Fruit fly (Drosophila melanogaster) Kc167 (cell line): ENCODE measurements around the gene MetRS-m.

Source experiments
- Myc ChIP-seq: fragments of >200 bp; optimal IDR thresholded peaks from 2 replicates; lab custom pipeline; 2017; ENCODE audit warnings: missing external identifiers
- Sin3A ChIP-seq: fragments of >200 bp; optimal IDR thresholded peaks from 2 replicates; lab custom pipeline; 2018; ENCODE audit warnings: missing external identifiers
- h ChIP-seq: fragments of >200 bp; optimal IDR thresholded peaks from 3 replicates; lab custom pipeline; 2018; ENCODE audit warnings: missing external identifiers
- insv ChIP-seq: fragments of >200 bp; optimal IDR thresholded peaks from 3 replicates; lab custom pipeline; 2018; ENCODE audit warnings: missing external identifiers
- psq ChIP-seq: fragments of >200 bp; optimal IDR thresholded peaks from 2 replicates; lab custom pipeline; 2017; ENCODE audit warnings: missing external identifiers
- ttk ChIP-seq: sonication (Bioruptor generic); optimal IDR thresholded peaks from 2 replicates; lab custom pipeline; 2017; ENCODE audit warnings: missing external identifiers

The MetRS-m gene

DNA sequence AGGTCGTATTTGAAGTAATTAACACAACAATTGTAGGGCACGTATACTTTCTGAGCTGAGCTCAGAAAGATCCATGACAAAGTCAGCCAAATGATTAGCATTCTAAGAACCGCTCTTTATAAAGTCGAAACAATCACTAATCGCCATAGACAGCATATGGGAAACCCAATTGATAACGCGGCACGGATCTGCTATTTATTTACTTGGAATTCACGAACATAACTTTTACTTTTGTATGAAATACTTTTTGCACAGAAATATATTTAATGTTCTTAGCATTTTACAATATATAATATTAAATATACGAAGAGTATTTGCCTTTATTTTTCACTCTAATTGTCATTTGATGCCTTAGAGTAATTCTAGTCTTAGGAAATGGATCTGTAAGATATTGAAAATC is 15.2 kb downstream of the MetRS-m start, which contains the start of gene CG43291:
CG43291 (minus strand) TSS at position 101 of the 400 bp plus-strand sequence.
- TF ChIP-seq insv (lab: Kevin White, UChicago) = no peak
- TF ChIP-seq Myc (lab: Kevin White, UChicago) = no peak
- no peak for TF ChIP-seq psq (lab: Kevin White, UChicago)
- TF ChIP-seq ttk (lab: Kevin White, UChicago) = no peak

DNA sequence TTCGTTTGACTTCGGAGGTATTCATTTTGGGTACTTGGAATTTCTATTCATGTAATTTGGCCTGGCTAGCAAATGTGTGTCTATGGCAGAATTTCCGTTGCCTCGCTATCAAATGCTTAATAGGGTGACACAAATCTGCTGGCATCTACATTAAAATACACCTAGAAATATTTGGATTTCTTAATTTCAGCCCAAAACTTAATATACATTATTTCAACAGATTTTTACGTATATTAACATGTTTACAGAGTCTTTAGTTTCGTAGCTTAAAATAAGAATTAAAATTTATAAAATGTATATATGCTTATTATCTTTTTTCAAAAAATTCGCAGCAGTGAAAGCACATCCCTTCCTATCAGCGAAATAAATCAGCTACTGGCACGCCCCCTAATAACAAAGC is 30.7 kb downstream of the MetRS-m start, which contains the start of gene CG9624:
CG9624 (minus strand) TSS at position 101 of the 400 bp plus-strand sequence.
- TF ChIP-seq psq (lab: Kevin White, UChicago) = no peak
- no peak for TF ChIP-seq Sin3A (lab: Kevin White, UChicago)
- TF ChIP-seq ttk (lab: Kevin White, UChicago) = no peak
- no peak for TF ChIP-seq insv (lab: Kevin White, UChicago)
- no peak for TF ChIP-seq Myc (lab: Kevin White, UChicago)
- TF ChIP-seq h = no peak

DNA sequence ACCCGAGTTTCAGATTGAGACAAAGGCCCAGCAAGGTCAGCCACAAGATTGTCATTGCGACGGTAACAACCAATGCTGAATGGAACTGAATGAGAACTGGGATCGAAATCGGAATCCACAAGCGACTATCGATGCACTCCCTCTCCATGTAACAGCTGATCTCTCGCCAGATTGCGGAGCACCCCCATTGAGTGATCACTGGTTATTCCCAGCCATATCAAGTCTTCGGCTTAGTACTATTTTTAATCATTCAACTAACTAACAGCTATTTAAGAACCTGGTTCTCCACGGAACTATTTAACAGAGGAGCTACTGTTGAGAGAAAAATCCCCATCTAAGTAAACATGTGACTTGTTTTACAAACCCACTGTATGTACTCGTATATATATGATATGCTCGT is 33.1 kb downstream of the MetRS-m start, which contains the start of gene CG9631:
CG9631 (minus strand) TSS at position 101 of the 400 bp plus-strand sequence.
- TF ChIP-seq psq (lab: Kevin White, UChicago) (no peak), Myc (lab: Kevin White, UChicago) (no peak), Sin3A (lab: Kevin White, UChicago) (no peak), insv (lab: Kevin White, UChicago) (no peak), h (no peak), ttk (lab: Kevin White, UChicago) (no peak)

DNA sequence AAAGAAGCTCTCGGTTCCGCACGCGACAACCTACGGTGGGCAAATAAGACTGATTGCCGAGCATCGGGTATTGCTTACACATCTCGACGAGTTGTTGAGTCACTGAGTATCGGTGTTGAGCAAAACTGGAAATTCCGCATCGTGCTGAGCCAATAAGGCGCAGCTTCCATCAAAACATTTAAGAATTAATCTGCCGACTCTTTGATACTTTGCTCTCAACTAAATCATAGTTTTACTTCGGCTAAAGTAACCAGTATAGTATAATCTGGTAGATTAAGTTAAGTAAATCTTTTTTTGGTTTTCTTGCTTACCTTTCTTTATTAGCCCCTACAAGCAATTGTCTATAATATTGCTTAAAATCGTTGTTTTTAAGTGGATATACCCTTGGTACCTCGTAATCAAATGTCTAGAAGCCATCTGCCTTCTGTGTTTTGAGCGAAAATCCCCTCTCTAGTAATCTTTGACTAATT is 35.7 kb downstream of the MetRS-m start, which contains the start of gene Sp212:
Sp212 (minus strand) TSS at position 51 of the 470 bp plus-strand sequence.
- TF ChIP-seq insv (lab: Kevin White, UChicago) (no peak), Myc (lab: Kevin White, UChicago) (no peak), Sin3A (lab: Kevin White, UChicago) (no peak), h (no peak), ttk (lab: Kevin White, UChicago) (no peak), psq (lab: Kevin White, UChicago) (no peak)

DNA sequence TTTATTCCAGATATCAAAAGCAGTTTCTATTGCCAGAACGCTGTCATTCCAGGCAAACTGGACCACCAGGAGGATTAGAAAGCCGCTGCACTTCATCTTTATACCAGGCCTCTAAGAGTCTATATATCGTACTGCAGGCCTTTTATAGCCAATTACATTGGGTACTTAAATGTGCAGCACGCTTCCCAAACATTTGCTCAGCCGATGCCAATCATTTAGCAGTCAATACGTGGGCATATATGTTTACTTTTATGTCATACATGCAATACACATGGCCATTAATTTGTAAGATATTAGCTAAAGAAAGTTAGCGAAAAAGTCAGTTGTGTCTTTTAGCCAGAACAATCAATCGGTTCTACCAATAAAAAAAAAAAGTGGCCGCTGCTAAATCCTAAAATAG is 38.3 kb downstream of the MetRS-m start, which contains the start of gene CG33109:
CG33109 (minus strand) TSS at position 101 of the 400 bp plus-strand sequence.
- TF ChIP-seq Sin3A (lab: Kevin White, UChicago) (no peak), h (no peak), insv (lab: Kevin White, UChicago) (no peak), psq (lab: Kevin White, UChicago) (no peak), Myc (lab: Kevin White, UChicago) (no peak), ttk (lab: Kevin White, UChicago) (no peak)

DNA sequence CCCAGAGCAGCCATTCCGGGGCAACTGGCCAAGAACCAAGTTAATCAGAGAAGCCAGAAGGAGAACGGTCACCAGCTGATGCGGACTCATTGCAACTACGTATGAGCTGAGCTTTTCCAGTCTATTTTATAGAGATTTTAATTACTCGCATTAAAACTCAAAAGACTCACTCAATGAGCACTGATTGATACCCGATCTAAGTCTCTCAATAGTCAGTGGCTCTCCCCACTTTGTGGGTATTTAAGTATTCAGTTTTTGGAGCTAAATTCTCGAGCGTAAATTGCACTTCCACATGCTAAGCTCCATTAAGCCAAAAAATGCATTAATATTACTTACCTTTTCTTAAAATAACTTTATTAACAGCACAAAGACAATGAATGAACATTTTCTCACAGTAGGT is 39.7 kb downstream of the MetRS-m start, which contains the start of gene CG31326:
CG31326 (minus strand) TSS at position 101 of the 400 bp plus-strand sequence.
- no peak for TF ChIP-seq Sin3A (lab: Kevin White, UChicago)
- TF ChIP-seq psq (lab: Kevin White, UChicago) = no peak
- TF ChIP-seq h = no peak
- no peak for TF ChIP-seq ttk (lab: Kevin White, UChicago)
- TF ChIP-seq insv (lab: Kevin White, UChicago) = no peak
- no peak for TF ChIP-seq Myc (lab: Kevin White, UChicago)

DNA sequence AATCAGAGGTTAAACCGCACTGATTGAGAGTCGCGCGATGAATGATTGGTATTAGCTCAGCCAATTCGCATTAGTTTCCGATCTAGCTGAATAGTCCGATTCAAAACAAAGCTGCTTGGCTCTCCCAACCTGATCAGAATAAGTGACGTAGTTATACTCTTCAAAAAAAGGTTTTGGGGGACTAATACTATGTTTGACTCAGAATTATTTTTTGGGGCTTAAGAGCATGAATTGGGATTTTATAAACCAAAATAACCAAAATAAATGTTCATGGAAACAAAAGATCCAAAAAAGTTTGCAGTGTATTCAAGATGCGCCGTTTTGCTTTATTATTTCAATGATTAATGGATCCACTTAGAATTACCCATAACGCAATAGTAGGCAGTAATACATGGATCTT is 42.0 kb downstream of the MetRS-m start, which contains the start of gene CG9649:
CG9649 (minus strand) TSS at position 44 of the 400 bp plus-strand sequence.
- TF ChIP-seq h (no peak), Sin3A (lab: Kevin White, UChicago) (no peak), psq (lab: Kevin White, UChicago) (no peak), Myc (lab: Kevin White, UChicago) (no peak), insv (lab: Kevin White, UChicago) (no peak)

DNA sequence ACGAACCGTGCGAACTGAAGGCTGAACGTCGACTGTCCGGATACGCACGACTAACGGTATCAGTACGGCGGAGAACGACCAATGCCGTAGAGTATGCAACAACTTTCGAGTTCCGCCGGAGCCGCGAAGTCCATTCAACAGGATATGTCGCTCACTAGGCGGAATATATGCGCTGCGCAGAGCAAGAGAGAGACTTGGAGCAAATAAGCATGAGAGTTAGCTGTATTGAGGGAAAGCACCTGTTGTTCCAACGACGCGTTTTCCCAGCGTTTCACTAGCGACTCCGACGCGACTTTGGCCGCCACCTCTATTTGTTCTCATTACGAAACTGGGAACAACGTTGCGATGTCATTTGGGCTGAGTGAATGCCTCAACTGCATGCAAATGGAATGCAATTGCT is 45.0 kb downstream of the MetRS-m start, which contains the start of gene Dop1R1:
Dop1R1 (minus strand) TSS at position 35 of the 400 bp plus-strand sequence.
- TF ChIP-seq psq (lab: Kevin White, UChicago) (no peak), Myc (lab: Kevin White, UChicago) (no peak), insv (lab: Kevin White, UChicago) (no peak), ttk (lab: Kevin White, UChicago) (no peak), Sin3A (lab: Kevin White, UChicago) (no peak), h (no peak)
